Fruit fly (Drosophila melanogaster) whole organism, embryonic: ENCODE results near the gene HDAC6.

Experiments
- Abd-B ChIP-seq: fragments of 200-800 bp; sonication (Bioruptor generic); optimal IDR thresholded peaks from 2 replicates; lab custom pipeline; 2018; ENCODE audit warnings: missing biosample characterization, mild to moderate bottlenecking, missing genetic modification characterization, moderate library complexity
- CG10209 ChIP-seq: fragments of 200-800 bp; sonication (Bioruptor generic); optimal IDR thresholded peaks from 3 replicates; lab custom pipeline; 2017; ENCODE audit warnings: missing biosample characterization, mild to moderate bottlenecking, missing genetic modification characterization, missing genetic modification reagents
- CG10366 ChIP-seq: fragments of 200-800 bp; sonication (Bioruptor generic); IDR thresholded peaks from 2 replicates; pipeline ENCODE4 v1.3.6; 2022; ENCODE audit warnings: missing biosample characterization, missing genetic modification characterization
- CG12104 ChIP-seq: fragments of 200-800 bp; sonication (Bioruptor generic); optimal IDR thresholded peaks from 3 replicates; lab custom pipeline; 2016; ENCODE audit warnings: missing biosample characterization, missing genetic modification characterization
- CG12391 ChIP-seq: fragments of 200-800 bp; sonication (Bioruptor generic); optimal IDR thresholded peaks from 3 replicates; lab custom pipeline; 2018; ENCODE audit warnings: missing biosample characterization, mild to moderate bottlenecking, missing genetic modification characterization, moderate library complexity
- CG13296 ChIP-seq: fragments of 200-800 bp; sonication (Bioruptor generic); optimal IDR thresholded peaks from 3 replicates; lab custom pipeline; 2018; ENCODE audit warnings: missing biosample characterization, mild to moderate bottlenecking, missing genetic modification characterization
- CG13424 ChIP-seq: fragments of 200-800 bp; sonication (Bioruptor generic); optimal IDR thresholded peaks from 2 replicates; lab custom pipeline; 2019; ENCODE audit warnings: missing biosample characterization, mild to moderate bottlenecking, missing genetic modification characterization, moderate library complexity
- CG14441 ChIP-seq: fragments of 200-800 bp; sonication (Bioruptor generic); IDR thresholded peaks from 2 replicates; pipeline ENCODE4 v1.3.6; 2022; ENCODE audit warnings: missing biosample characterization, missing genetic modification characterization
- CG17328 ChIP-seq: fragments of 200-800 bp; sonication (Bioruptor generic); IDR thresholded peaks from 2 replicates; pipeline ENCODE4 v1.3.6; 2022; ENCODE audit warnings: missing biosample characterization, missing genetic modification characterization
- CG18262 ChIP-seq: fragments of 200-800 bp; optimal IDR thresholded peaks from 3 replicates; lab custom pipeline; 2019; ENCODE audit warnings: missing biosample characterization, mild to moderate bottlenecking, missing genetic modification characterization, moderate library complexity
- CG2129 ChIP-seq: fragments of 200-800 bp; sonication (Bioruptor generic); IDR thresholded peaks from 2 replicates; pipeline ENCODE4 v1.3.6; 2022; ENCODE audit warnings: missing biosample characterization, missing genetic modification characterization; ENCODE audit not compliant: partially characterized antibody
- CG2678 ChIP-seq: fragments of 200-800 bp; sonication (Bioruptor generic); optimal IDR thresholded peaks from 3 replicates; lab custom pipeline; 2019; ENCODE audit warnings: missing biosample characterization, mild to moderate bottlenecking, missing genetic modification characterization, moderate library complexity
- CG4730 ChIP-seq: fragments of 200-800 bp; sonication (Bioruptor generic); IDR thresholded peaks from 2 replicates; pipeline ENCODE4 v1.3.6; 2022; ENCODE audit warnings: missing biosample characterization, missing genetic modification characterization
- CG6689 ChIP-seq: fragments of 200-800 bp; sonication (Bioruptor generic); IDR thresholded peaks from 2 replicates; pipeline ENCODE4 v1.3.6; 2022; ENCODE audit warnings: missing biosample characterization, missing genetic modification characterization
- CG8388 ChIP-seq: fragments of 200-800 bp; sonication (Bioruptor generic); optimal IDR thresholded peaks from 2 replicates; lab custom pipeline; 2019; ENCODE audit warnings: missing biosample characterization, mild to moderate bottlenecking, missing genetic modification characterization, moderate library complexity
- CG9797 ChIP-seq: fragments of 200-800 bp; sonication (Bioruptor generic); optimal IDR thresholded peaks from 3 replicates; lab custom pipeline; 2018; ENCODE audit warnings: missing biosample characterization, mild to moderate bottlenecking, missing genetic modification characterization
- D ChIP-seq, 2 experiments: fragments of 200-800 bp in 1 of 2; fragments of >200 bp in 1 of 2; sonication (Bioruptor generic) in 1 of 2; optimal IDR thresholded peaks; 2 replicates in 1 of 2; 3 replicates in 1 of 2; lab custom pipeline; 2017; ENCODE audit warnings: mild to moderate bottlenecking in 1 of 2, missing biosample characterization in 1 of 2, missing genetic modification characterization in 1 of 2, missing genetic modification reagents in 1 of 2
- Dfd ChIP-seq, 2 experiments: fragments of >200 bp; optimal IDR thresholded peaks; 2 replicates each; lab custom pipeline; 2017; ENCODE audit warnings: missing biosample characterization in 2 of 2, missing genetic modification characterization in 2 of 2
- Eip74EF ChIP-seq, 2 experiments: fragments of 200-800 bp in 1 of 2; fragments of >200 bp in 1 of 2; sonication (Bioruptor generic) in 1 of 2; optimal IDR thresholded peaks; 2 replicates each; lab custom pipeline; 2017 to 2019; ENCODE audit warnings: missing biosample characterization in 2 of 2, missing genetic modification characterization in 2 of 2, mild to moderate bottlenecking in 1 of 2, moderate library complexity in 1 of 2
- Hr3 ChIP-seq: fragments of 200-800 bp; sonication (Bioruptor generic); optimal IDR thresholded peaks from 3 replicates; lab custom pipeline; 2016; ENCODE audit warnings: missing biosample characterization, missing genetic modification characterization
- MBD-R2 ChIP-seq: fragments of 200-800 bp; sonication (Bioruptor generic); IDR thresholded peaks from 2 replicates; pipeline ENCODE4 v1.3.6; 2022; ENCODE audit warnings: missing biosample characterization, missing genetic modification characterization
- Mad ChIP-seq: fragments of 200-800 bp; sonication (Bioruptor generic); optimal IDR thresholded peaks from 2 replicates; lab custom pipeline; 2016; ENCODE audit warnings: missing biosample characterization, missing genetic modification characterization
- Myb ChIP-seq: fragments of 200-800 bp; sonication (Bioruptor generic); optimal IDR thresholded peaks from 2 replicates; lab custom pipeline; 2016; ENCODE audit warnings: missing biosample characterization, missing genetic modification characterization
- Nf-YB ChIP-seq: fragments of 200-800 bp; sonication (Bioruptor generic); optimal IDR thresholded peaks from 3 replicates; lab custom pipeline; 2019; ENCODE audit warnings: missing biosample characterization, mild to moderate bottlenecking, missing genetic modification characterization, moderate library complexity
- Optix ChIP-seq: fragments of 200-800 bp; sonication (Bioruptor generic); IDR thresholded peaks from 3 replicates; pipeline ENCODE4 v1.3.6; 2022; ENCODE audit warnings: missing biosample characterization, missing genetic modification characterization
- Sox100B ChIP-seq: fragments of 200-800 bp; sonication (Bioruptor generic); optimal IDR thresholded peaks from 3 replicates; lab custom pipeline; 2018; ENCODE audit warnings: missing biosample characterization, mild to moderate bottlenecking, missing genetic modification characterization
- Tbp ChIP-seq: fragments of >200 bp; optimal IDR thresholded peaks from 2 replicates; lab custom pipeline; 2018; ENCODE audit warnings: missing biosample characterization, missing genetic modification characterization
- Trl ChIP-seq, 3 experiments: fragments of >200 bp in 2 of 3; fragments of 200-800 bp in 1 of 3; sonication (Bioruptor generic) in 1 of 3; optimal IDR thresholded peaks; 2 replicates in 1 of 3; 3 replicates in 2 of 3; lab custom pipeline; 2016 to 2017; ENCODE audit warnings: missing biosample characterization in 1 of 3, missing genetic modification characterization in 1 of 3
- amos ChIP-seq: fragments of 200-800 bp; sonication (Bioruptor generic); IDR thresholded peaks from 2 replicates; pipeline ENCODE4 v1.3.6; 2022; ENCODE audit warnings: missing biosample characterization, missing genetic modification characterization; ENCODE audit not compliant: partially characterized antibody
- bsh ChIP-seq, 2 experiments: fragments of 200-800 bp; sonication (Bioruptor generic); optimal IDR thresholded peaks; 2 replicates each; lab custom pipeline; 2017 to 2018; ENCODE audit warnings: mild to moderate bottlenecking in 2 of 2, missing biosample characterization in 2 of 2, missing genetic modification characterization in 2 of 2, moderate library complexity in 1 of 2
- cad ChIP-seq: fragments of >200 bp; optimal IDR thresholded peaks from 2 replicates; lab custom pipeline; 2017; ENCODE audit warnings: missing biosample characterization, missing genetic modification characterization
- crol ChIP-seq: fragments of 200-800 bp; sonication (Bioruptor generic); IDR thresholded peaks from 2 replicates; pipeline ENCODE4 v1.3.6; 2022; ENCODE audit warnings: missing biosample characterization, missing genetic modification characterization
- dpn ChIP-seq, 2 experiments: fragments of 200-800 bp; sonication (Bioruptor generic); optimal IDR thresholded peaks; 3 replicates each; lab custom pipeline; 2016; ENCODE audit warnings: missing biosample characterization in 2 of 2, missing genetic modification characterization in 2 of 2
- ems ChIP-seq: fragments of 200-800 bp; sonication (Bioruptor generic); optimal IDR thresholded peaks from 3 replicates; lab custom pipeline; 2016; ENCODE audit warnings: missing biosample characterization, missing genetic modification characterization
- hth ChIP-seq: fragments of >200 bp; optimal IDR thresholded peaks from 2 replicates; lab custom pipeline; 2017; ENCODE audit warnings: inconsistent platforms
- jumu ChIP-seq: fragments of 200-800 bp; sonication (Bioruptor generic); optimal IDR thresholded peaks from 3 replicates; lab custom pipeline; 2016; ENCODE audit warnings: missing biosample characterization, missing genetic modification characterization
- mirr ChIP-seq: fragments of 200-800 bp; sonication (Bioruptor generic); optimal IDR thresholded peaks from 3 replicates; lab custom pipeline; 2018; ENCODE audit warnings: missing biosample characterization, mild to moderate bottlenecking, missing genetic modification characterization
- mld ChIP-seq: fragments of 200-800 bp; sonication (Bioruptor generic); IDR thresholded peaks from 3 replicates; pipeline ENCODE4 v1.3.6; 2022; ENCODE audit warnings: missing biosample characterization, missing genetic modification characterization; ENCODE audit not compliant: partially characterized antibody
- org-1 ChIP-seq: fragments of 200-800 bp; sonication (Bioruptor generic); optimal IDR thresholded peaks from 2 replicates; lab custom pipeline; 2017; ENCODE audit warnings: missing biosample characterization, missing genetic modification characterization
- peb ChIP-seq: fragments of 200-800 bp; sonication (Bioruptor generic); IDR thresholded peaks from 2 replicates; pipeline ENCODE4 v1.3.6; 2022; ENCODE audit warnings: missing biosample characterization, missing genetic modification characterization
- sr ChIP-seq: fragments of 200-800 bp; sonication (Bioruptor generic); IDR thresholded peaks from 3 replicates; pipeline ENCODE4 v1.3.6; 2022; ENCODE audit warnings: missing biosample characterization, missing genetic modification characterization
- stc ChIP-seq: fragments of 200-800 bp; sonication (Bioruptor generic); IDR thresholded peaks from 2 replicates; pipeline ENCODE4 v1.3.6; 2022; ENCODE audit warnings: missing biosample characterization, missing genetic modification characterization
- ttk ChIP-seq: fragments of 200-800 bp; sonication (Bioruptor generic); IDR thresholded peaks from 2 replicates; pipeline ENCODE4 v2.1.2; 2022; ENCODE audit warnings: missing biosample characterization, missing genetic modification characterization
- unc-4 ChIP-seq: fragments of 200-800 bp; sonication (Bioruptor generic); IDR thresholded peaks from 2 replicates; pipeline ENCODE4 v1.3.6; 2022; ENCODE audit warnings: missing biosample characterization, missing genetic modification characterization; ENCODE audit not compliant: partially characterized antibody
- unpg ChIP-seq: fragments of 200-800 bp; sonication (Bioruptor generic); optimal IDR thresholded peaks from 3 replicates; lab custom pipeline; 2018; ENCODE audit warnings: missing biosample characterization, mild to moderate bottlenecking, missing genetic modification characterization, moderate library complexity
- wor ChIP-seq: fragments of 200-800 bp; sonication (Bioruptor generic); IDR thresholded peaks from 2 replicates; pipeline ENCODE4 v1.3.6; 2022; ENCODE audit warnings: missing biosample characterization, missing genetic modification characterization
- z ChIP-seq: fragments of 200-800 bp; sonication (Bioruptor generic); IDR thresholded peaks from 3 replicates; pipeline ENCODE4 v1.3.6; 2022; ENCODE audit warnings: missing biosample characterization, missing genetic modification characterization

HDAC6 gene

DNA sequence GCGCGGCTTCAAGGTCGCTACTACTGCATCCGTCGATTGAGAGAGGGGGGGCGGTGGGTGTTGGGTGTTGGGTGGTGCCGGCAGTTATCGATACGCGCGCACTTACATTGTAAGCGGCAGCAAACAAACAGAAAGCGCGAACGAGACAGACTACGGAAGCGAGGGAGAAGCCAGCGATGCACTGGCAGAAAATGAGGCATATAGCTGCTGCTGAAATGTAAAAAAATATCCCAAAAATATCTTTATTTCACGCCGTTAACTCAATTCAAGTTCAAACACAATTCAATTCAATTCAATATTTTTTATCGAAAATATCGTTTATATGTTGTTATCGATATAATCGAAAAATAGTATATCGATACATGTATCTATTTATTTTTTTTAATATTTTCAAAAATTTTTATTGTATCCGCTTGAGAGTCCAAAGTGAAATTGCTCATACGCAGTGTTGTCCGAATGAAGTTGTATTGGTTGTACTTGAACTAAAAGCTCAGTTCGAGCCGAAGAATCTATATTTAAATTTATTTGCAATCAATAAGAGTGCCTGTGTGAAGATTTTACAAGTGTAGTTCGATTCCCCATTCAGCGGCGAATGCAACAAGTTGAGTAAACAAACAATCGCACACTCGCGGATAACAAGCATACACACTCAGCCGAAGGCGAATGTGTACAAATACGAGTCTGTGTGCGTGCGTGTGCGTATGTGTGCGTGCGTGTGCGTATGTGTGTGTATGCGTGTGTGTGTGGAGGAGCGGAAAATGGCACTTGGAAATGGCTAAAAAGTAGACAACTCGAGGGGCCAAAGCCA is 20.8 kb upstream of the HDAC6 start (continued):
- TF ChIP-seq CG12104 (GFP tag; lab: Kevin White, UChicago): peak; percentile 9
- TF ChIP-seq Sox100B (GFP tag; lab: Kevin White, UChicago): peak; percentile 61
- TF ChIP-seq mirr (GFP tag; lab: Kevin White, UChicago): no peak
- TF ChIP-seq CG13424 (tag; lab: Kevin White, UChicago): peak; percentile 31
- TF ChIP-seq Nf-YB (GFP tag; lab: Kevin White, UChicago): no peak
- TF ChIP-seq wor (GFP tag; lab: Robert Waterston, UW): peak; percentile 38; the same call in 1 of the 2 replicates
- peak; percentile 18 for TF ChIP-seq Abd-B (GFP tag; lab: Kevin White, UChicago)
- TF ChIP-seq CG12391 (tag; lab: Kevin White, UChicago): peak; percentile 29
- TF ChIP-seq Trl (optimal IDR thresholded peaks at IDR 0.05; lab: Kevin White, UChicago): peak in 1 of 2 experiments; percentile 6
- no peak for TF ChIP-seq Trl (GFP tag; optimal IDR thresholded peaks at IDR 0.05; lab: Kevin White, UChicago)
- no peak for TF ChIP-seq peb (GFP tag; lab: Robert Waterston, UW)
- TF ChIP-seq CG2129 (GFP tag; lab: Robert Waterston, UW): no peak
- TF ChIP-seq D (optimal IDR thresholded peaks at IDR 0.05; lab: Kevin White, UChicago): no peak
- TF ChIP-seq D (GFP tag; optimal IDR thresholded peaks at IDR 0.05; lab: Kevin White, UChicago): peak; percentile 18
- TF ChIP-seq Optix (GFP tag; lab: Robert Waterston, UW): no peak
- no peak for TF ChIP-seq CG13296
- TF ChIP-seq sr (GFP tag; lab: Robert Waterston, UW): no peak
- 0 out of 2 replicates have a peak, but pooled peaks have one; percentile 15 for TF ChIP-seq CG17328 (GFP tag; lab: Robert Waterston, UW)
- no peak for TF ChIP-seq Mad (GFP tag; lab: Kevin White, UChicago)
- TF ChIP-seq Eip74EF (GFP tag; optimal IDR thresholded peaks at IDR 0.05; lab: Kevin White, UChicago): peak in 1 of 2 experiments; percentile 95
- TF ChIP-seq CG10209 (GFP tag; lab: Kevin White, UChicago): peak; percentile 12
- TF ChIP-seq CG18262 (tag; lab: Kevin White, UChicago): peak; percentile 53
- peak in 1 of 2 experiments; percentile 24 for TF ChIP-seq dpn (GFP tag; optimal IDR thresholded peaks at IDR 0.05; lab: Kevin White, UChicago)
- TF ChIP-seq z (GFP tag; lab: Robert Waterston, UW): no peak
- TF ChIP-seq Hr3 (GFP tag; lab: Kevin White, UChicago): no peak
- TF ChIP-seq bsh (GFP tag; optimal IDR thresholded peaks at IDR 0.05; lab: Kevin White, UChicago): peak in 1 of 2 experiments; percentile 16
- TF ChIP-seq Tbp (GFP tag; lab: Kevin White, UChicago): no peak
- TF ChIP-seq Dfd (GFP tag; optimal IDR thresholded peaks at IDR 0.05; lab: Kevin White, UChicago): peak in 1 of 2 experiments; percentile 61
- TF ChIP-seq CG8388: peak; percentile 12
- peak; percentile 49; the same call in 1 of the 2 replicates for TF ChIP-seq stc
- TF ChIP-seq CG6689 (GFP tag; lab: Robert Waterston, UW): peak; percentile 29; the same call in 1 of the 2 replicates
- no peak for TF ChIP-seq MBD-R2
- TF ChIP-seq Myb (GFP tag; lab: Kevin White, UChicago): no peak
- TF ChIP-seq CG14441 (GFP tag; lab: Robert Waterston, UW): peak; percentile 50
- peak; percentile 40; the same call in 1 of the 2 replicates for TF ChIP-seq ttk
- TF ChIP-seq hth: no peak
- peak; percentile 55 for TF ChIP-seq CG2678 (tag; lab: Kevin White, UChicago)
- no peak for TF ChIP-seq jumu (GFP tag; lab: Kevin White, UChicago)
- no peak for TF ChIP-seq cad (GFP tag; lab: Kevin White, UChicago)
- peak; percentile 35 for TF ChIP-seq org-1
- peak; percentile 19 for TF ChIP-seq unpg (GFP tag; lab: Kevin White, UChicago)
- TF ChIP-seq mld (GFP tag; lab: Robert Waterston, UW): no peak
- TF ChIP-seq CG4730 (GFP tag; lab: Robert Waterston, UW): 0 out of 2 replicates have a peak, but pooled peaks have one; percentile 9
- TF ChIP-seq CG9797 (GFP tag; lab: Kevin White, UChicago): no peak
- no peak for TF ChIP-seq amos (GFP tag; lab: Robert Waterston, UW)
- TF ChIP-seq unc-4 (GFP tag; lab: Robert Waterston, UW): no peak
- TF ChIP-seq ems (GFP tag; lab: Kevin White, UChicago): no peak
- peak; percentile 26; the same call in 1 of the 2 replicates for TF ChIP-seq crol (GFP tag; lab: Robert Waterston, UW)
- peak; percentile 14; the same call in 1 of the 2 replicates for TF ChIP-seq CG10366 (GFP tag; lab: Robert Waterston, UW)
